Worm (Caenorhabditis elegans) whole organism, L4 larva: ENCODE measurements around the gene nol-10.
A peak's percentile ranks its signal among the peaks of the same experiment; 100 is the strongest.

Experiments used
- F37D6.2 ChIP-seq: sonication (generic microtip); optimal IDR thresholded peaks from 2 replicates; lab custom pipeline; 2016; ENCODE audit warnings: mild to moderate bottlenecking, missing genetic modification characterization, missing compliant biosample characterization
- F49E8.2 ChIP-seq: sonication (generic microtip); optimal IDR thresholded peaks from 2 replicates; lab custom pipeline; 2016; ENCODE audit warnings: missing compliant biosample characterization, mild to moderate bottlenecking, missing genetic modification characterization, borderline replicate concordance
- T20F7.1 ChIP-seq: fragments of 200-800 bp; sonication (Bioruptor generic); optimal IDR thresholded peaks from 2 replicates; lab custom pipeline; 2018; ENCODE audit warnings: mild to moderate bottlenecking, missing genetic modification characterization, missing compliant biosample characterization
- Y5F2A.4 ChIP-seq: fragments of 200-800 bp; sonication (Bioruptor generic); optimal IDR thresholded peaks from 2 replicates; lab custom pipeline; 2018; ENCODE audit warnings: mild to moderate bottlenecking, missing genetic modification characterization, missing compliant biosample characterization
- Y75B8A.6 ChIP-seq: fragments of 200-800 bp; sonication (Bioruptor generic); IDR thresholded peaks from 2 replicates; pipeline ENCODE4 v1.3.6; 2022; ENCODE audit warnings: missing genetic modification reagents, missing genetic modification characterization, missing compliant biosample characterization
- aha-1 ChIP-seq: fragments of 150-350 bp; peaks from one replicate; lab custom pipeline; 2014; ENCODE audit warnings: missing biosample characterization, missing genetic modification characterization
- arid-1 ChIP-seq: fragments of 200-800 bp; sonication (Bioruptor generic); conservative IDR thresholded peaks from 2 replicates; pipeline ENCODE4 v1.3.6; 2022; ENCODE audit warnings: missing genetic modification reagents, missing genetic modification characterization, missing compliant biosample characterization
- attf-4 ChIP-seq: sonication (generic microtip); optimal IDR thresholded peaks from 3 replicates; lab custom pipeline; 2017; ENCODE audit warnings: missing biosample characterization, missing genetic modification characterization
- ces-1 ChIP-seq: fragments of 150-350 bp; sonication (generic microtip); optimal IDR thresholded peaks from 4 replicates; lab custom pipeline; 2014; ENCODE audit warnings: missing biosample characterization, missing genetic modification reagents, missing genetic modification characterization
- ctbp-1 ChIP-seq: fragments of 200-800 bp; sonication (Bioruptor generic); IDR thresholded peaks from 2 replicates; pipeline ENCODE4 v1.3.6; 2022; ENCODE audit warnings: missing genetic modification reagents, missing genetic modification characterization, missing compliant biosample characterization
- daf-16 ChIP-seq, 3 experiments: sonication (generic microtip); optimal IDR thresholded peaks; 2 replicates each; lab custom pipeline; 2016 to 2017; ENCODE audit warnings: missing genetic modification characterization in 3 of 3, missing genetic modification reagents in 3 of 3, mild to moderate bottlenecking in 2 of 3, missing compliant biosample characterization in 2 of 3, missing biosample characterization in 1 of 3, moderate library complexity in 1 of 3
- daf-8 ChIP-seq: fragments of 200-800 bp; sonication (Bioruptor generic); IDR thresholded peaks from 2 replicates; pipeline ENCODE4 v1.3.6; 2022; ENCODE audit warnings: missing genetic modification characterization, missing compliant biosample characterization
- dpl-1 ChIP-seq: fragments of 150-350 bp; optimal IDR thresholded peaks from 2 replicates; lab custom pipeline; 2014; ENCODE audit warnings: missing biosample characterization, missing genetic modification reagents, missing genetic modification characterization
- duxl-1 ChIP-seq: sonication (generic microtip); optimal IDR thresholded peaks from 2 replicates; lab custom pipeline; 2016; ENCODE audit warnings: mild to moderate bottlenecking, missing genetic modification characterization, moderate library complexity, missing compliant biosample characterization; ENCODE audit not compliant: poor library complexity
- dve-1 ChIP-seq: sonication (generic microtip); optimal IDR thresholded peaks from 2 replicates; lab custom pipeline; 2017; ENCODE audit warnings: antibody characterized with exemption, mild to moderate bottlenecking, missing genetic modification characterization, missing compliant biosample characterization; ENCODE audit not compliant: insufficient read depth
- egl-43 ChIP-seq: fragments of 200-800 bp; sonication (Bioruptor generic); IDR thresholded peaks from 2 replicates; pipeline ENCODE4 v1.3.6; 2022; ENCODE audit warnings: missing genetic modification reagents, missing genetic modification characterization, missing compliant biosample characterization
- fkh-10 ChIP-seq: fragments of 150-350 bp; optimal IDR thresholded peaks from 2 replicates; lab custom pipeline; 2014; ENCODE audit warnings: missing biosample characterization, missing genetic modification reagents, missing genetic modification characterization
- hif-1 ChIP-seq, 2 experiments: sonication (generic microtip); optimal IDR thresholded peaks; 2 replicates each; lab custom pipeline; 2016 to 2017; ENCODE audit warnings: missing compliant biosample characterization in 2 of 2, missing genetic modification characterization in 2 of 2, missing genetic modification reagents in 2 of 2, missing genotype in 2 of 2, mild to moderate bottlenecking in 1 of 2
- hlh-30 ChIP-seq: sonication (generic microtip); optimal IDR thresholded peaks from 2 replicates; lab custom pipeline; 2017; ENCODE audit warnings: antibody characterized with exemption, mild to moderate bottlenecking, missing genetic modification characterization, missing compliant biosample characterization; ENCODE audit not compliant: insufficient read depth
- jun-1 ChIP-seq: fragments of 150-350 bp; optimal IDR thresholded peaks from 2 replicates; lab custom pipeline; 2014; ENCODE audit warnings: missing biosample characterization, missing genetic modification reagents, missing genetic modification characterization
- lin-1 ChIP-seq: fragments of 200-800 bp; sonication (Bioruptor generic); IDR thresholded peaks from 2 replicates; pipeline ENCODE4 v1.3.6; 2022; ENCODE audit warnings: missing genetic modification reagents, missing genetic modification characterization, missing compliant biosample characterization
- lin-13 ChIP-seq: fragments of 150-350 bp; optimal IDR thresholded peaks from 2 replicates; lab custom pipeline; 2014; ENCODE audit warnings: missing biosample characterization, missing genetic modification reagents, missing genetic modification characterization
- lin-15B ChIP-seq: fragments of 150-350 bp; sonication (generic microtip); optimal IDR thresholded peaks from 3 replicates; lab custom pipeline; 2014; ENCODE audit warnings: missing biosample characterization, missing genetic modification characterization
- lin-38 ChIP-seq: fragments of 200-800 bp; sonication (Bioruptor generic); IDR thresholded peaks from 2 replicates; pipeline ENCODE4 v1.3.6; 2022; ENCODE audit warnings: missing genetic modification reagents, missing genetic modification characterization, missing compliant biosample characterization
- lsy-2 ChIP-seq, 2 experiments: fragments of 150-350 bp in 1 of 2; sonication (generic microtip) in 1 of 2; optimal IDR thresholded peaks; 2 replicates each; lab custom pipeline; 2014 to 2017; ENCODE audit warnings: missing biosample characterization in 2 of 2, missing genetic modification characterization in 2 of 2
- mdl-1 ChIP-seq, 2 experiments: fragments of 150-350 bp in 1 of 2; sonication (generic microtip) in 1 of 2; optimal IDR thresholded peaks; 2 replicates each; lab custom pipeline; 2014 to 2017; ENCODE audit warnings: missing biosample characterization in 2 of 2, missing genetic modification characterization in 2 of 2
- mep-1 ChIP-seq: fragments of 150-350 bp; sonication (generic microtip); optimal IDR thresholded peaks from 3 replicates; lab custom pipeline; 2014; ENCODE audit warnings: missing biosample characterization, missing genetic modification characterization
- nhr-11 ChIP-seq: fragments of 150-350 bp; optimal IDR thresholded peaks from 2 replicates; lab custom pipeline; 2014; ENCODE audit warnings: missing biosample characterization, missing genetic modification characterization
- nhr-237 ChIP-seq: sonication (generic microtip); optimal IDR thresholded peaks from 2 replicates; lab custom pipeline; 2017; ENCODE audit warnings: missing biosample characterization, missing genetic modification characterization
- nhr-25 ChIP-seq: sonication (generic microtip); optimal IDR thresholded peaks from 2 replicates; lab custom pipeline; 2017; ENCODE audit warnings: missing genetic modification characterization, mild to moderate bottlenecking, missing compliant biosample characterization, antibody characterized with exemption, moderate library complexity, borderline replicate concordance; ENCODE audit not compliant: insufficient read depth
- nhr-48 ChIP-seq: sonication (generic microtip); optimal IDR thresholded peaks from 2 replicates; lab custom pipeline; 2016; ENCODE audit warnings: mild to moderate bottlenecking, missing genetic modification characterization, missing compliant biosample characterization
- nhr-6 ChIP-seq: fragments of 150-350 bp; optimal IDR thresholded peaks from 2 replicates; lab custom pipeline; 2014; ENCODE audit warnings: missing biosample characterization, missing genetic modification characterization
- nhr-76 ChIP-seq: fragments of 150-350 bp; optimal IDR thresholded peaks from 2 replicates; lab custom pipeline; 2014; ENCODE audit warnings: missing biosample characterization, missing genetic modification characterization
- nhr-77 ChIP-seq: fragments of 150-350 bp; optimal IDR thresholded peaks from 2 replicates; lab custom pipeline; 2014; ENCODE audit warnings: missing biosample characterization, missing genetic modification characterization
- pha-4 ChIP-seq, 2 experiments: fragments of 150-350 bp in 1 of 2; fragments of 200-800 bp in 1 of 2; sonication (Bioruptor generic) in 1 of 2; IDR thresholded peaks in 1 of 2; optimal IDR thresholded peaks in 1 of 2; 2 replicates each; pipeline versions ENCODE4 v1.3.6 to Lab custom; 2014 to 2022; ENCODE audit warnings: missing genetic modification characterization in 2 of 2, missing genetic modification reagents in 2 of 2, missing biosample characterization in 1 of 2, missing compliant biosample characterization in 1 of 2
- pqm-1 ChIP-seq: sonication (generic microtip); optimal IDR thresholded peaks from 2 replicates; lab custom pipeline; 2017; ENCODE audit warnings: missing biosample characterization, missing genetic modification characterization
- rbr-2 ChIP-seq: sonication (generic microtip); optimal IDR thresholded peaks from 2 replicates; lab custom pipeline; 2016; ENCODE audit warnings: missing genotype, missing genetic modification characterization, missing compliant biosample characterization
- snpc-1.2 ChIP-seq: fragments of 200-800 bp; sonication (Bioruptor generic); IDR thresholded peaks from 2 replicates; pipeline ENCODE4 v1.3.6; 2022; ENCODE audit warnings: missing genetic modification reagents, missing genetic modification characterization, missing compliant biosample characterization
- snpc-4 ChIP-seq: fragments of 150-350 bp; optimal IDR thresholded peaks from 2 replicates; lab custom pipeline; 2014; ENCODE audit warnings: missing biosample characterization, missing genetic modification characterization
- tag-97 ChIP-seq: fragments of 200-800 bp; sonication (Bioruptor generic); IDR thresholded peaks from 2 replicates; pipeline ENCODE4 v1.3.6; 2022; ENCODE audit warnings: missing genetic modification characterization, missing compliant biosample characterization
- unc-130 ChIP-seq: sonication (generic microtip); optimal IDR thresholded peaks from 2 replicates; lab custom pipeline; 2016; ENCODE audit warnings: missing genetic modification reagents, missing genetic modification characterization, missing compliant biosample characterization
- unc-39 ChIP-seq: sonication (generic microtip); optimal IDR thresholded peaks from 2 replicates; lab custom pipeline; 2017; ENCODE audit warnings: missing biosample characterization, missing genetic modification characterization
- unc-62 ChIP-seq, 3 experiments: fragments of 150-350 bp in 1 of 3; sonication (generic microtip); optimal IDR thresholded peaks in 2 of 3; peaks in 1 of 3; 1 replicate in 1 of 3; 2 replicates in 2 of 3; lab custom pipeline; 2014 to 2017; ENCODE audit warnings: missing biosample characterization in 3 of 3, missing genetic modification characterization in 3 of 3, missing genetic modification reagents in 3 of 3, missing genotype in 1 of 3
- vab-7 ChIP-seq: fragments of 200-800 bp; sonication (Bioruptor generic); IDR thresholded peaks from 2 replicates; pipeline ENCODE4 v1.3.6; 2022; ENCODE audit warnings: missing genetic modification reagents, missing genetic modification characterization, missing compliant biosample characterization
- zfp-2 ChIP-seq: sonication (generic microtip); optimal IDR thresholded peaks from 2 replicates; lab custom pipeline; 2016; ENCODE audit warnings: mild to moderate bottlenecking, missing genetic modification characterization, missing compliant biosample characterization
- zfp-3 ChIP-seq: fragments of 200-800 bp; sonication (Bioruptor generic); conservative IDR thresholded peaks from 2 replicates; pipeline ENCODE4 v1.3.6; 2022; ENCODE audit warnings: missing genetic modification reagents, missing genetic modification characterization, missing compliant biosample characterization
- ztf-11 ChIP-seq: fragments of 150-350 bp; optimal IDR thresholded peaks from 2 replicates; lab custom pipeline; 2014; ENCODE audit warnings: missing biosample characterization, missing genetic modification characterization
- ztf-7 ChIP-seq: fragments of 150-350 bp; optimal IDR thresholded peaks from 2 replicates; lab custom pipeline; 2014; ENCODE audit warnings: missing biosample characterization, missing genetic modification characterization

nol-10 gene

ce11 chrIV:7580062-7580614 lies at the start of gene nol-10, which contains the start of gene cec-5:
nol-10 (plus strand) TSS chrIV:7580597.
cec-5 (minus strand) TSS chrIV:7580112.
- 0 out of 2 replicates have a peak, but pooled peaks have one; percentile 29 for TF ChIP-seq pha-4 (GFP tag; IDR thresholded peaks at IDR 0.05; lab: Robert Waterston, UW)
- no peak for TF ChIP-seq pha-4 (tag; optimal IDR thresholded peaks at IDR 0.05; lab: Kevin White, UChicago)
- TF ChIP-seq F37D6.2 (tag; lab: Kevin White, UChicago): peak; percentile 64
- TF ChIP-seq egl-43 (GFP tag; lab: Robert Waterston, UW): 0 out of 2 replicates have a peak, but pooled peaks have one; percentile 11
- TF ChIP-seq lsy-2 (tag; optimal IDR thresholded peaks at IDR 0.05; lab: Kevin White, UChicago): peak; percentile 57 to 91
- peak; percentile 79 for TF ChIP-seq dpl-1 (GFP tag; lab: Kevin White, UChicago)
- TF ChIP-seq hif-1 (tag; optimal IDR thresholded peaks at IDR 0.05; lab: Kevin White, UChicago): peak in 1 of 2 experiments; percentile 50
- TF ChIP-seq zfp-3 (GFP tag; lab: Robert Waterston, UW): no peak
- TF ChIP-seq unc-39: no peak
- TF ChIP-seq unc-62 (GFP tag; optimal IDR thresholded peaks at IDR 0.05 in 1 of 2; lab: Kevin White, UChicago): peak in 1 of 2 experiments; percentile 64
- TF ChIP-seq unc-62 (tag; optimal IDR thresholded peaks at IDR 0.05; lab: Kevin White, UChicago): no peak
- no peak for TF ChIP-seq daf-8
- TF ChIP-seq ztf-11 (tag; lab: Kevin White, UChicago): no peak
- TF ChIP-seq lin-15B (tag; lab: Kevin White, UChicago): no peak
- peak in 1 of 2 experiments; percentile 24 for TF ChIP-seq daf-16 (GFP tag; optimal IDR thresholded peaks at IDR 0.05; lab: Kevin White, UChicago)
- peak; percentile 76 for TF ChIP-seq daf-16 (tag; optimal IDR thresholded peaks at IDR 0.05; lab: Kevin White, UChicago)
- no peak for TF ChIP-seq Y75B8A.6 (GFP tag; lab: Robert Waterston, UW)
- peak; percentile 62 for TF ChIP-seq duxl-1 (tag; lab: Kevin White, UChicago)
- peak; percentile 31 for TF ChIP-seq jun-1 (tag; lab: Kevin White, UChicago)
- peak; percentile 47 for TF ChIP-seq F49E8.2 (tag; lab: Kevin White, UChicago)
- no peak for TF ChIP-seq vab-7
- TF ChIP-seq tag-97 (GFP tag; lab: Robert Waterston, UW): no peak
- peak; percentile 52 for TF ChIP-seq nhr-77 (tag; lab: Kevin White, UChicago)
- TF ChIP-seq mep-1 (tag; lab: Kevin White, UChicago): peak; percentile 91
- peak; percentile 98 for TF ChIP-seq aha-1 (tag; lab: Kevin White, UChicago)
- no peak for TF ChIP-seq Y5F2A.4 (GFP tag; lab: Kevin White, UChicago)
- TF ChIP-seq ces-1 (GFP tag; lab: Kevin White, UChicago): peak; percentile 59
- no peak for TF ChIP-seq pqm-1
- TF ChIP-seq nhr-237 (tag; lab: Kevin White, UChicago): no peak
- TF ChIP-seq unc-130 (GFP tag; lab: Kevin White, UChicago): peak; percentile 91
- peak; percentile 24 for TF ChIP-seq nhr-25
- peak; percentile 91 for TF ChIP-seq dve-1
- peak; percentile 51 for TF ChIP-seq nhr-6 (tag; lab: Kevin White, UChicago)
- peak; percentile 91 for TF ChIP-seq lin-13 (GFP tag; lab: Kevin White, UChicago)
- TF ChIP-seq attf-4 (tag; lab: Kevin White, UChicago): no peak
- TF ChIP-seq snpc-4 (tag; lab: Kevin White, UChicago): no peak
- peak; percentile 98 for TF ChIP-seq T20F7.1 (GFP tag; lab: Kevin White, UChicago)
- TF ChIP-seq mdl-1 (tag; optimal IDR thresholded peaks at IDR 0.05; lab: Kevin White, UChicago): peak in 1 of 2 experiments; percentile 74
- no peak for TF ChIP-seq zfp-2 (tag; lab: Kevin White, UChicago)
- TF ChIP-seq lin-38: peak; percentile 84
- TF ChIP-seq snpc-1.2 (GFP tag; lab: Robert Waterston, UW): peak; percentile 81
- TF ChIP-seq lin-1 (GFP tag; lab: Robert Waterston, UW): no peak
- TF ChIP-seq nhr-48 (tag; lab: Kevin White, UChicago): peak; percentile 26
- peak; percentile 48 for TF ChIP-seq ztf-7 (tag; lab: Kevin White, UChicago)
- TF ChIP-seq hlh-30 (tag; lab: Kevin White, UChicago): peak; percentile 84
- peak; percentile 84 for TF ChIP-seq arid-1 (GFP tag; lab: Robert Waterston, UW)
- 0 out of 2 replicates have a peak, but pooled peaks have one; percentile 39 for TF ChIP-seq ctbp-1 (GFP tag; lab: Robert Waterston, UW)
- TF ChIP-seq rbr-2 (tag; lab: Kevin White, UChicago): peak; percentile 78
- TF ChIP-seq fkh-10 (GFP tag; lab: Kevin White, UChicago): peak; percentile 34
- no peak for TF ChIP-seq nhr-76 (tag; lab: Kevin White, UChicago)
- peak; percentile 12 for TF ChIP-seq nhr-11
